Worm (Caenorhabditis elegans) whole organism, L3 larva: ENCODE measurements around the gene slcf-1.

ENCODE experiments used
- fkh-10 ChIP-seq: sonication (generic microtip); optimal IDR thresholded peaks from 2 replicates; lab custom pipeline; 2017; ENCODE audit warnings: missing biosample characterization, missing genetic modification reagents, missing genetic modification characterization
- nhr-11 ChIP-seq: fragments of 150-350 bp; optimal IDR thresholded peaks from 2 replicates; lab custom pipeline; 2014; ENCODE audit warnings: missing biosample characterization, missing genetic modification characterization
- nhr-76 ChIP-seq: fragments of 150-350 bp; sonication (generic microtip); optimal IDR thresholded peaks from 5 replicates; lab custom pipeline; 2014; ENCODE audit warnings: missing biosample characterization, missing genetic modification characterization
- pha-4 ChIP-seq: fragments of 150-350 bp; optimal IDR thresholded peaks from 2 replicates; lab custom pipeline; 2014; ENCODE audit warnings: missing biosample characterization, missing genetic modification reagents, missing genetic modification characterization
- pqm-1 ChIP-seq: fragments of 150-350 bp; optimal IDR thresholded peaks from 2 replicates; lab custom pipeline; 2017; ENCODE audit warnings: missing biosample characterization, missing genetic modification characterization, inconsistent platforms
- snpc-4 ChIP-seq: fragments of 150-350 bp; optimal IDR thresholded peaks from 2 replicates; lab custom pipeline; 2014; ENCODE audit warnings: missing biosample characterization, missing genetic modification characterization

- no peak for TF ChIP-seq nhr-76 (tag; lab: Kevin White, UChicago)
- TF ChIP-seq nhr-11 (tag; lab: Kevin White, UChicago), result no peak
- TF ChIP-seq pha-4 (tag; lab: Kevin White, UChicago), result no peak
- TF ChIP-seq pqm-1 (tag; lab: Kevin White, UChicago), result no peak
- no peak for TF ChIP-seq fkh-10 (GFP tag; lab: Kevin White, UChicago)
- TF ChIP-seq snpc-4 (tag; lab: Kevin White, UChicago), result no peak
These were observed 16.6 kb downstream of the slcf-1 start, which contains the start of gene F59F5.5 for ce11 chrX:10545716-10546115.
